Worm (Caenorhabditis elegans): ENCODE data around the gene atg-16.2.

Gene atg-16.2

DNA sequence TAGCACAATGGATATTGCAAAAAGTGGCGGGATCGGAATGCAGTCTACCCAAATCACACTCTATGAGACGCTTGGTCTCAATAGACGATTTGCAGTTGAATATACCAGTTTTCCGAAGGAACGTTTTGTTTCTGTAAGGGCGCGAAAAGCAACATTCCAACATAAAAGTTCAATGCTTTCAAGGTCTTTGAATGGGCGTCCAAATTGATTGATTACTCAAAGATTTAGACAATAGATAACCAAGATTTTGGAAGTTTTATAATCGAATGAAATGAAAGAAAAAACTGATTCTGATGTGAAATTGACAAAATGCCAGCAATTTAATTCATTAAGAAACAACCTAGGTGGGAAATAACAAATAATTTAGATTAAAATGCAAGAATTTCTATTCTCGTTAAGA lies 34.0 kb downstream of the atg-16.2 start:
- no peak for TF ChIP-seq pes-1 (GFP tag; IDR thresholded peaks at IDR 0.05)
- no peak for TF ChIP-seq F13C5.2 (tag; optimal IDR thresholded peaks at IDR 0.05)
- no peak for TF ChIP-seq ceh-13 (GFP tag; optimal IDR thresholded peaks at IDR 0.05)
- no peak for TF ChIP-seq hnd-1 (tag; optimal IDR thresholded peaks at IDR 0.05)
- TF ChIP-seq flt-1 (GFP tag; IDR thresholded peaks at IDR 0.05): no peak
- TF ChIP-seq tra-4 (tag; optimal IDR thresholded peaks at IDR 0.05): no peak
- TF ChIP-seq ets-7 (tag; optimal IDR thresholded peaks at IDR 0.05): no peak
- no peak for TF ChIP-seq scrt-1 (GFP tag; IDR thresholded peaks at IDR 0.05)
- TF ChIP-seq ceh-36 (tag; optimal IDR thresholded peaks at IDR 0.05): no peak
- no peak for TF ChIP-seq ama-1 (optimal IDR thresholded peaks at IDR 0.05)
- TF ChIP-seq hmg-4 (GFP tag; optimal IDR thresholded peaks at IDR 0.05): no peak

ce11 chrII:6417999-6418398 lies 35.2 kb downstream of the atg-16.2 start:
- no peak for TF ChIP-seq B0310.2 (tag; optimal IDR thresholded peaks at IDR 0.05)
- no peak for TF ChIP-seq ama-1 (optimal IDR thresholded peaks at IDR 0.05)
- no peak for TF ChIP-seq hnd-1 (tag; optimal IDR thresholded peaks at IDR 0.05)
- TF ChIP-seq ceh-36 (tag; optimal IDR thresholded peaks at IDR 0.05): no peak
- TF ChIP-seq sea-1 (GFP tag; conservative IDR thresholded peaks at IDR 0.05): no peak
- TF ChIP-seq F13C5.2 (tag; optimal IDR thresholded peaks at IDR 0.05): no peak
- no peak for TF ChIP-seq flt-1 (GFP tag; IDR thresholded peaks at IDR 0.05)
- no peak for TF ChIP-seq tbx-37 (GFP tag; conservative IDR thresholded peaks at IDR 0.05)
- TF ChIP-seq tbx-11 (GFP tag; IDR thresholded peaks at IDR 0.05): no peak
- TF ChIP-seq ets-7 (tag; optimal IDR thresholded peaks at IDR 0.05): no peak
- TF ChIP-seq ceh-13 (GFP tag; optimal IDR thresholded peaks at IDR 0.05): no peak
- TF ChIP-seq scrt-1 (GFP tag; IDR thresholded peaks at IDR 0.05): no peak
- no peak for TF ChIP-seq aly-1 (tag; optimal IDR thresholded peaks at IDR 0.05)
- TF ChIP-seq hmbx-1 (tag; optimal IDR thresholded peaks at IDR 0.05): no peak
- no peak for TF ChIP-seq hmg-4 (GFP tag; optimal IDR thresholded peaks at IDR 0.05)
- TF ChIP-seq pes-1 (GFP tag; IDR thresholded peaks at IDR 0.05): no peak

ce11 chrII:6413788-6414187 lies 39.4 kb downstream of the atg-16.2 start:
- TF ChIP-seq sea-1 (GFP tag; conservative IDR thresholded peaks at IDR 0.05) (no peak), tra-4 (tag; optimal IDR thresholded peaks at IDR 0.05) (no peak), hnd-1 (tag; optimal IDR thresholded peaks at IDR 0.05) (no peak), F13C5.2 (tag; optimal IDR thresholded peaks at IDR 0.05) (no peak), aly-1 (tag; optimal IDR thresholded peaks at IDR 0.05) (no peak), ceh-36 (tag; optimal IDR thresholded peaks at IDR 0.05) (no peak), flt-1 (GFP tag; IDR thresholded peaks at IDR 0.05) (no peak), hmg-4 (GFP tag; optimal IDR thresholded peaks at IDR 0.05) (no peak), ama-1 (optimal IDR thresholded peaks at IDR 0.05) (no peak), ceh-13 (GFP tag; optimal IDR thresholded peaks at IDR 0.05) (no peak), tbx-11 (GFP tag; IDR thresholded peaks at IDR 0.05) (no peak), ets-7 (tag; optimal IDR thresholded peaks at IDR 0.05) (no peak), B0310.2 (tag; optimal IDR thresholded peaks at IDR 0.05) (no peak), scrt-1 (GFP tag; IDR thresholded peaks at IDR 0.05) (no peak), hmbx-1 (tag; optimal IDR thresholded peaks at IDR 0.05) (no peak)

DNA sequence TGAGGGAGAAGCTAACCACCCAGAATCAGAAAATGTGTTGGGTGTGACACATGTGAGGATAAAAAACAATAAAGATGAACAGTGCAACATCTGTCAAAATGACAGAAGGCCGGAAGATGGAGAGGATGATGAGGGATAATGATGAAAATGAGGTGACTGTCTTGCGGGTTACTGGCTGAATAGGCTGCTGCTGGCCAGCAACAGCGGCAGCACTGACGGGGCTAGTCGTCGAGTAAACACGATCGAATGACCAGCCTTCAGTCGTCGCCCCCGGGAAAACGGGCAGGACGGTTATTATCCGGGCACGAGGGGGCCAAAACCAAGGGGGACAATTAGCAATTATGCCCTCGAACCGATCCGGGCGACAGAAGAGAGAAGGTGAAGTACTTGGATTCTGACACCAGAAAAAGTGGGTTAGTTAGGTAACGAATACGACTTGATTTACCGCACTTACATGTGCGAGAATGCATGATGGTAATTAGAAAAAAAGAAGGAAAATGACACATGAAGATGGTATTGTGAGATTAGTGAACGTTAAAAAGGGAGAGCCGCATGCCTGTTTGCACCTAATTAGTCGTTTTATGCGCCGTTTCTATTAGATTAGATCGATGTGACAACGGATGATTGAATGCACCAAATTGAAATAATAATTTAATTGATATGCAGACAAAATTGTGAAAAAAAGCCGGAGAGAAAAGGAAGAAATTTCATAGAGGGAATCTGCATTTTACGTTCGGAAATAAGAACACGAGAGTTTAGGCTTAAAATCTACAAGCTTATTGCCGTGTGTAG lies 41.3 kb downstream of the atg-16.2 start:
- TF ChIP-seq scrt-1 (GFP tag; IDR thresholded peaks at IDR 0.05) (peak; percentile 25; the same call in 1 of the 2 replicates), tbx-11 (GFP tag; IDR thresholded peaks at IDR 0.05) (no peak), ets-7 (tag; optimal IDR thresholded peaks at IDR 0.05) (peak; percentile 78), sea-1 (GFP tag; conservative IDR thresholded peaks at IDR 0.05) (no peak), tra-4 (tag; optimal IDR thresholded peaks at IDR 0.05) (no peak), ceh-36 (tag; optimal IDR thresholded peaks at IDR 0.05) (no peak), hmg-4 (GFP tag; optimal IDR thresholded peaks at IDR 0.05) (peak; percentile 61), pes-1 (GFP tag; IDR thresholded peaks at IDR 0.05) (no peak)

DNA sequence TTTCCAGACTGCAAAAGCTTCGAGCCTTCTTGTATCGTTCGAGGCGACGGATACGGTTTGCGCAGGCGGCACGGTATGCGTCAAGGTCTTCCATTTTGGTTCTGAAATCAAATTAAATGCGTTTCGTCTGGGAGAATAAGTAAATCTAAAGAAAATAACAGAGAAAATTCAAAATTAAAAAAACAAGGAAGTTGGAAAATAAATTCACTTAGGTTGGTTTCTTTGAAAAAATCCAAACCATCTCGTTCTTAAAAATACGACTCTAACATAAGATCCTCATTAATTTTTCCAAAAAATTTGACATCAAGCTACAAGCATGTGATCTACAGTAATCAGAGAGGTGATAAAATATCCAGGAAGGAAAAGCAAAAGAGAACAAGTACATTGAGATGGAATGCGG lies 43.0 kb downstream of the atg-16.2 start, which contains the start of gene T25D10.4:
Gene T25D10.4 (minus strand): TSS at position 101 of the 400 bp plus-strand sequence.
- TF ChIP-seq B0310.2 (tag; optimal IDR thresholded peaks at IDR 0.05): no peak
- TF ChIP-seq tbx-11 (GFP tag; IDR thresholded peaks at IDR 0.05): no peak
- TF ChIP-seq ceh-13 (GFP tag; optimal IDR thresholded peaks at IDR 0.05): no peak
- TF ChIP-seq ets-7 (tag; optimal IDR thresholded peaks at IDR 0.05): no peak
- TF ChIP-seq hnd-1 (tag; optimal IDR thresholded peaks at IDR 0.05): no peak
- no peak for TF ChIP-seq hmg-4 (GFP tag; optimal IDR thresholded peaks at IDR 0.05)
- TF ChIP-seq tbx-37 (GFP tag; conservative IDR thresholded peaks at IDR 0.05): no peak
- TF ChIP-seq ama-1 (optimal IDR thresholded peaks at IDR 0.05): no peak
- TF ChIP-seq aly-1 (tag; optimal IDR thresholded peaks at IDR 0.05): no peak
- TF ChIP-seq scrt-1 (GFP tag; IDR thresholded peaks at IDR 0.05): no peak
- TF ChIP-seq tra-4 (tag; optimal IDR thresholded peaks at IDR 0.05): no peak
- TF ChIP-seq flt-1 (GFP tag; IDR thresholded peaks at IDR 0.05): no peak
- no peak for TF ChIP-seq F13C5.2 (tag; optimal IDR thresholded peaks at IDR 0.05)
- no peak for TF ChIP-seq pes-1 (GFP tag; IDR thresholded peaks at IDR 0.05)
- no peak for TF ChIP-seq sea-1 (GFP tag; conservative IDR thresholded peaks at IDR 0.05)
- no peak for TF ChIP-seq hmbx-1 (tag; optimal IDR thresholded peaks at IDR 0.05)
- no peak for TF ChIP-seq ceh-36 (tag; optimal IDR thresholded peaks at IDR 0.05)

DNA sequence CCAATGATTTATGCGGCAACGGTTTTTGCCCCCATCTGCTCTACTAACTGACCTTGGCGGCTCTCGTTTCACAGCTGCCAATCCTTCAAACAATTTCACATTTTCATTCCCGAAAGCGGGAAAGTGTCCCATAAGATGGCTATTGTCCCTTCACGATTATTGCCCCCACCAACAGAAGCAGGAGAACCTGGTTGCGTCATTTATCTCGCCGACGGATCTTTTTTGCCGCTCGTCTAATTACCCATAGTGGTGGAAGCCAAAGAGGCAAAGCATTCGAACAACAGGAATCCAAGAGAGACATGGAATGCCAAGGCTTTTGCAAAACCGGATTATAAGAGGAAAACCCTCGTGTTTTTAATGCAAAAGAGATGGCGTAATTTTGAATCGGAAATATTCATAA lies 44.1 kb downstream of the atg-16.2 start:
- TF ChIP-seq scrt-1 (GFP tag; IDR thresholded peaks at IDR 0.05) (no peak), tra-4 (tag; optimal IDR thresholded peaks at IDR 0.05) (no peak), hmg-4 (GFP tag; optimal IDR thresholded peaks at IDR 0.05) (peak; percentile 54), ama-1 (optimal IDR thresholded peaks at IDR 0.05) (no peak), pes-1 (GFP tag; IDR thresholded peaks at IDR 0.05) (no peak), flt-1 (GFP tag; IDR thresholded peaks at IDR 0.05) (no peak), hmbx-1 (tag; optimal IDR thresholded peaks at IDR 0.05) (no peak)

- TF ChIP-seq pes-1 (GFP tag; IDR thresholded peaks at IDR 0.05) (no peak), ets-7 (tag; optimal IDR thresholded peaks at IDR 0.05) (no peak), hmg-4 (GFP tag; optimal IDR thresholded peaks at IDR 0.05) (no peak), flt-1 (GFP tag; IDR thresholded peaks at IDR 0.05) (no peak), hmbx-1 (tag; optimal IDR thresholded peaks at IDR 0.05) (no peak), tbx-11 (GFP tag; IDR thresholded peaks at IDR 0.05) (no peak), aly-1 (tag; optimal IDR thresholded peaks at IDR 0.05) (no peak), ceh-13 (GFP tag; optimal IDR thresholded peaks at IDR 0.05) (no peak), ama-1 (optimal IDR thresholded peaks at IDR 0.05) (no peak), tbx-37 (GFP tag; conservative IDR thresholded peaks at IDR 0.05) (no peak)
These were observed 45.9 kb downstream of the atg-16.2 start, which contains the start of gene spp-11 for ce11 chrII:6407279-6407678. Gene spp-11, minus strand, starts transcription at chrII:6407379.

All from whole organism, early embryonic.